Worm (Caenorhabditis elegans) whole organism, early embryonic: Measurements from ENCODE around the gene W03C9.1.

Experiments
- B0310.2 ChIP-seq: sonication (generic microtip); optimal IDR thresholded peaks from 2 replicates; lab custom pipeline; 2016; ENCODE audit warnings: mild to moderate bottlenecking, missing genetic modification characterization, missing compliant biosample characterization
- F13C5.2 ChIP-seq: sonication (generic microtip); optimal IDR thresholded peaks from 2 replicates; lab custom pipeline; 2017; ENCODE audit warnings: mild to moderate bottlenecking, missing genetic modification characterization, inconsistent platforms, missing compliant biosample characterization
- aly-1 ChIP-seq: sonication (generic microtip); optimal IDR thresholded peaks from 2 replicates; lab custom pipeline; 2016; ENCODE audit warnings: missing genetic modification characterization, missing compliant biosample characterization
- ama-1 ChIP-seq: fragments of 150-350 bp; optimal IDR thresholded peaks from 2 replicates; lab custom pipeline; 2014
- ceh-13 ChIP-seq: fragments of 200-800 bp; sonication (Bioruptor generic); optimal IDR thresholded peaks from 2 replicates; lab custom pipeline; 2018; ENCODE audit warnings: mild to moderate bottlenecking, missing genetic modification characterization, missing compliant biosample characterization
- ceh-36 ChIP-seq: sonication (generic microtip); optimal IDR thresholded peaks from 2 replicates; lab custom pipeline; 2016; ENCODE audit warnings: missing genetic modification characterization, inconsistent platforms, missing compliant biosample characterization
- ets-7 ChIP-seq: sonication (generic microtip); optimal IDR thresholded peaks from 2 replicates; lab custom pipeline; 2016; ENCODE audit warnings: missing genotype, missing genetic modification characterization, missing compliant biosample characterization
- flt-1 ChIP-seq: fragments of 200-800 bp; sonication (Bioruptor generic); IDR thresholded peaks from 2 replicates; pipeline ENCODE4 v1.3.6; 2022; ENCODE audit warnings: missing genetic modification characterization, missing compliant biosample characterization
- hmbx-1 ChIP-seq: sonication (generic microtip); optimal IDR thresholded peaks from 2 replicates; lab custom pipeline; 2016; ENCODE audit warnings: mild to moderate bottlenecking, missing genetic modification characterization, missing compliant biosample characterization
- hmg-4 ChIP-seq: fragments of 200-800 bp; sonication (Bioruptor generic); optimal IDR thresholded peaks from 2 replicates; lab custom pipeline; 2018; ENCODE audit warnings: mild to moderate bottlenecking, missing genetic modification characterization, missing compliant biosample characterization
- hnd-1 ChIP-seq: sonication (generic microtip); optimal IDR thresholded peaks from 2 replicates; lab custom pipeline; 2016; ENCODE audit warnings: missing genetic modification characterization, missing compliant biosample characterization
- pes-1 ChIP-seq: fragments of 200-800 bp; sonication (Bioruptor generic); IDR thresholded peaks from 2 replicates; pipeline ENCODE4 v1.3.6; 2022; ENCODE audit warnings: missing genetic modification reagents, missing genetic modification characterization, missing compliant biosample characterization
- scrt-1 ChIP-seq: fragments of 200-800 bp; sonication (Bioruptor generic); IDR thresholded peaks from 2 replicates; pipeline ENCODE4 v1.3.6; 2022; ENCODE audit warnings: missing genetic modification characterization, missing compliant biosample characterization
- sea-1 ChIP-seq: fragments of 200-800 bp; sonication (Bioruptor generic); conservative IDR thresholded peaks from 2 replicates; pipeline ENCODE4 v1.3.6; 2022; ENCODE audit warnings: missing genetic modification characterization, missing compliant biosample characterization
- tbx-11 ChIP-seq: fragments of 200-800 bp; sonication (Bioruptor generic); IDR thresholded peaks from 2 replicates; pipeline ENCODE4 v1.3.6; 2022; ENCODE audit warnings: missing genetic modification characterization, missing compliant biosample characterization
- tbx-37 ChIP-seq: fragments of 200-800 bp; sonication (Bioruptor generic); conservative IDR thresholded peaks from 2 replicates; pipeline ENCODE4 v1.3.6; 2022; ENCODE audit warnings: missing genetic modification reagents, missing genetic modification characterization, missing compliant biosample characterization
- tra-4 ChIP-seq: sonication (generic microtip); optimal IDR thresholded peaks from 2 replicates; lab custom pipeline; 2017; ENCODE audit warnings: missing genetic modification characterization, missing compliant biosample characterization

Gene W03C9.1

DNA sequence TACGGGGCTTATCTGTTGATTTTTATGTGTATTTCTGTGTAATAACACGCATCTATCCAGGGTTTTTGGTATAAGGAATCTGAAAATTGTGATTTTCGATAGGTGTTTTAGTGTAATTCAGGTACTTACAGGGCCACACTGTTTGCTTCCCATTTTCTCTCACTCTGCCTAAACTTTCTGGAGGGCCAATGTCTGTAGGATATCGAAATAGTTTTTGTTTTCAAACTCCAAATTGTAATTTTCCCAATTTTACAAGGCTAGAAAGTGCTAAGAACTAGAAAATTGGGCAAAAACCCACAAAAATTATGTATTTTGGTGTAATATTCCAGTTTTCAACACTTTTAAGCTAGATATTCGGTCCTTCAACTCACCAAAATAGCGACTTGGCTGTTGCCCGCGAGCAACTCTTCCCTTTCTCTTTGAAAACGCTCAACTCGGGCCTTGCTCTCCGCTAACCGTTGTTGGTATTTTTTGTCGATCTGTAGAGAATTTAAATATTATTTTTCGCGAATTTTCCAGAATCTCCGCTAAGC is 14.9 kb upstream of the W03C9.1 start:
- TF ChIP-seq hmg-4 (GFP tag; lab: Kevin White, UChicago): no peak
- no peak for TF ChIP-seq B0310.2 (tag; lab: Kevin White, UChicago)
- no peak for TF ChIP-seq pes-1 (GFP tag; lab: Robert Waterston, UW)
- no peak for TF ChIP-seq sea-1
- TF ChIP-seq ama-1 (lab: Kevin White, UChicago): no peak
- no peak for TF ChIP-seq scrt-1
- no peak for TF ChIP-seq tbx-37 (GFP tag; lab: Robert Waterston, UW)
- TF ChIP-seq F13C5.2 (tag; lab: Kevin White, UChicago): no peak
- no peak for TF ChIP-seq tra-4
- TF ChIP-seq ets-7 (tag; lab: Kevin White, UChicago): no peak
- TF ChIP-seq hmbx-1 (tag; lab: Kevin White, UChicago): no peak
- TF ChIP-seq tbx-11 (GFP tag; lab: Robert Waterston, UW): no peak
- no peak for TF ChIP-seq ceh-36 (tag; lab: Kevin White, UChicago)
- no peak for TF ChIP-seq aly-1 (tag; lab: Kevin White, UChicago)
- TF ChIP-seq hnd-1 (tag; lab: Kevin White, UChicago): no peak

DNA sequence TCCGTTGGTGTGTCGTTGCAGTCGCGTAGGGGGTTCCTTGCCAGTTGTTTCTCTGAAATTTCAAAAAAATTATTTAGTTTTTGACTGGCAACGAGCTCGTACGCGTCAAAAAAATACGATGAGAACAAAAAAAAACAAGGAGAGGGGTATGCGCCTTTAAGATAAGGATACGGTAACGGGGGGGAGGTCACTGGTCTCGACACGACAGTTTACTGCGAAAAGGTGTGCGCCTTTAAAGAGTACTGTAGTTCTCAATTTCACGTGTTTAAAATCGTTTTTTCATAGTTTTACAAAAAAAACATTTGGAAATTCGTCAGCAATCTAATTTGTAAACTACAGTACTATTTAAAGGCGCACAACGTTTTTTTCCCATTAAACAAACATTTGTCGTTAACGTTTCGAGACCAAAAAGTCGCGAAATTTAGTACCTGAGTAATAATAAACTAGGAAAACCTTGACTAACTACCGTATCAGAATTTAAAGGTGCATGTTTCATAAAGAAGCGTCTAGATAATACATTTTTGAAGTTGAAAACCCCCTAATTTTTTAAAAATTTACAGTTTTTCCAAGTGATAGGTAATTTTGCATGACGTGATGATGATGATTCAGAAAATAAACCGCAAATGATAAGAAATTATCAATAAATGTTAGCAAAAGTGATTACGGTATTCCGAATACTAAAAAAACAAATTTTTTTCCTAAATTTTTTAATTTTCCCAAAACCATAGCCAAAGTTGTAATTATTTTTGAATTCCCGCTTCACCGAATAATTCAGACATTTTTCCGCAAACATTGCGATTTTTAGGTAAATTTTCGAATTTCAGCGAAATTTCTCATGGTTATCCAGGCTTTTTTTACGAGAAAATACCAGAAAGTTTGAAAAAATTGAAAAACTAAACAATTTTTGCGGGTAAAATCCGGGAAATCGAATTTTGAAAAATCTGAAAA is 12.4 kb upstream of the W03C9.1 start:
- TF ChIP-seq sea-1 (0 out of 2 replicates have a peak, but pooled peaks have one; percentile 40), hmbx-1 (tag; lab: Kevin White, UChicago) (peak; percentile 44), tbx-37 (GFP tag; lab: Robert Waterston, UW) (no peak), pes-1 (GFP tag; lab: Robert Waterston, UW) (0 out of 2 replicates have a peak, but pooled peaks have one; percentile 21), B0310.2 (tag; lab: Kevin White, UChicago) (peak; percentile 56), tbx-11 (GFP tag; lab: Robert Waterston, UW) (no peak), scrt-1 (no peak), tra-4 (no peak), ceh-13 (no peak), ets-7 (tag; lab: Kevin White, UChicago) (no peak), ama-1 (lab: Kevin White, UChicago) (peak; percentile 85), F13C5.2 (tag; lab: Kevin White, UChicago) (no peak), flt-1 (GFP tag; lab: Robert Waterston, UW) (no peak), aly-1 (tag; lab: Kevin White, UChicago) (no peak), hnd-1 (tag; lab: Kevin White, UChicago) (no peak), ceh-36 (tag; lab: Kevin White, UChicago) (no peak), hmg-4 (GFP tag; lab: Kevin White, UChicago) (peak; percentile 23)

DNA sequence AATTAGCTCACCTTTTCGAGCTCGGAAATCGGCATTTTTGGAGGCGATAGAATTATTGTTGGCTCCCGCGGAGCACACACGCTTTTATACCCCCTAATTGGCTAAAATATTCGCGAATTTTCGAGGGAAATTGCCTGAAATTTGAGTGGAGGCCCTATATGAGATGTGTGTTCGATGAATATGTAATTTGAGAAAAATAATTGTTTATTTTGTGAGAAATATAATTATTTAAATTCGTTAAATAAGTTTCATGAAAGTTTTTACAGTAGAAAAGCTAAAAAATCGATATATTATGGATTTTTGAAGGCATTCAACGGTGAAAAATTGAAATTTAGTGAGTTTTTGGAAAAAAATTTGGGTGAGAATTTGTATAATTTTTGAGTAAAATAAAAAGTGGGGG is 11.7 kb upstream of the W03C9.1 start, which contains the start of gene acbp-6:
acbp-6 (minus strand) TSS at position 101 of the 400 bp plus-strand sequence.
- no peak for TF ChIP-seq ets-7 (tag; lab: Kevin White, UChicago)
- TF ChIP-seq tra-4: no peak
- no peak for TF ChIP-seq flt-1 (GFP tag; lab: Robert Waterston, UW)
- TF ChIP-seq B0310.2 (tag; lab: Kevin White, UChicago): no peak
- TF ChIP-seq sea-1: no peak
- no peak for TF ChIP-seq F13C5.2 (tag; lab: Kevin White, UChicago)
- TF ChIP-seq pes-1 (GFP tag; lab: Robert Waterston, UW): no peak
- TF ChIP-seq ceh-36 (tag; lab: Kevin White, UChicago): no peak
- no peak for TF ChIP-seq ceh-13
- no peak for TF ChIP-seq aly-1 (tag; lab: Kevin White, UChicago)
- TF ChIP-seq tbx-37 (GFP tag; lab: Robert Waterston, UW): no peak
- no peak for TF ChIP-seq hmg-4 (GFP tag; lab: Kevin White, UChicago)
- TF ChIP-seq tbx-11 (GFP tag; lab: Robert Waterston, UW): no peak
- TF ChIP-seq ama-1 (lab: Kevin White, UChicago): no peak
- no peak for TF ChIP-seq hmbx-1 (tag; lab: Kevin White, UChicago)

DNA sequence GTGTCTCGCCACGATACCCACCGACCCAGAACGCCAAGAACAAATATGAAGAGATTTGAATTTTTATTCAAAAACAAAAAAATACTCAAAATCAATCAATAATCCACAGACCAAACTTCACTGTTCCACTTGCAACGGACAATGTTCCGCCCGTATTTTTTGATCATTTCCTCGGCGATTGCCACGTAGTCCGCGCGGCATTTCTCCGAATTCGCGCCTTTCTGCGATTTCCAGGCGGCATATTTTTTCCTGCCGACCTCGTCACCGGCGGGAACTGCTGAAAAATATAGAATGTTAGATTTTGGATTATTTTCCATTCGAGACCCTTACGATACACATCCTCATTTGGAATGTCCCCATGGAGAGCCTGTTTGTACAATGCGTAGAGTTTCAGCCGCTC is 10.3 kb upstream of the W03C9.1 start:
- TF ChIP-seq ceh-36 (tag; lab: Kevin White, UChicago): no peak
- TF ChIP-seq F13C5.2 (tag; lab: Kevin White, UChicago): no peak
- no peak for TF ChIP-seq ceh-13
- no peak for TF ChIP-seq hmg-4 (GFP tag; lab: Kevin White, UChicago)

DNA sequence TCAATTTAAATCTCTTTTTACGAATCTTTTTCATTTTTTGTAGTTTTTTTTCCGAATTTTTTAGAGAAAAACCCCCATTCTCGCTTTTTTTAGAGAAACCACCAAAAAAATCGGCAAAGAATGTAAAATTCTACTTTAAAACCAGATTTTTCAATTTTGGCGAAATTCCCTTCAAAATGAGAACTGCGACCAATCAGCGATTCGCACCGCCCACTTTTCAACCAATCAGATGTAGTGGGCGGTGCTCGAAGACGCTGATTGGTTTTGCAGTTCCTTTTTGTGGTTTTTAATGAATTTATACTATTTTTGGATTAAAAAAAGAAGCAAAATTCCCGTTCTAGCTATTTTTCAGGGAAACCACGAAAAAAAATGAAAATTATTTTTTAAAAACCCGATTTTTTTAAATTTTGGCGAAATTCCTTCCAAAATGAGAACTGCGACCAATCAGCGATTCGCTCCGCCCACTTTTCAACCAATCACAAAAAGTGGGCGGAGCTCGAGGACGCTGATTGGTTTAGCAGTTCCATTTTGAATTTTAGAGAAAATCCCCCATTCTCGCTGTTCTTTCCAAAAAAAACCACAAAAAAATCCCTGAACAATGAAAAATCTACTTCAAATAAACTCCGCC is 9.2 kb upstream of the W03C9.1 start:
- TF ChIP-seq sea-1 (no peak), scrt-1 (no peak), hmbx-1 (tag; lab: Kevin White, UChicago) (no peak), ama-1 (lab: Kevin White, UChicago) (no peak)

DNA sequence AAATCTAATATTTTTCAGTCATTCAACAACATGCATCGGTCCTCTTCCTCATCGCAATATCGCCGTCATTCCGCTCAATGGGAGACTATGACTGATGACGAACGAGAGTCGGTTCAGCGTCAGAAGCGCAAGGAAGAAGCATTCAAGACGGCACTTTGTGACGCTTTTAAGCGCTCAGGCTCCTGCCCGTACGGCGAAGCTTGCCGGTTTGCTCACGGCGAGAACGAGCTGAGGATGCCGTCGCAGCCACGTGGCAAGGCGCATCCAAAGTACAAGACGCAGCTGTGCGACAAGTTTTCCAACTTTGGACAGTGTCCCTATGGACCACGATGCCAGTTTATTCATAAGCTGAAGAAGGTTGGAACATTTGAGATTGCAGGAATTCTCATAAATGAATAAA is 7.1 kb upstream of the W03C9.1 start:
- TF ChIP-seq B0310.2 (tag; lab: Kevin White, UChicago): no peak
- no peak for TF ChIP-seq aly-1 (tag; lab: Kevin White, UChicago)
- TF ChIP-seq hnd-1 (tag; lab: Kevin White, UChicago): no peak
- no peak for TF ChIP-seq ceh-36 (tag; lab: Kevin White, UChicago)
- no peak for TF ChIP-seq tbx-11 (GFP tag; lab: Robert Waterston, UW)
- TF ChIP-seq pes-1 (GFP tag; lab: Robert Waterston, UW): no peak
- TF ChIP-seq F13C5.2 (tag; lab: Kevin White, UChicago): no peak
- no peak for TF ChIP-seq ceh-13
- no peak for TF ChIP-seq tbx-37 (GFP tag; lab: Robert Waterston, UW)
- no peak for TF ChIP-seq ama-1 (lab: Kevin White, UChicago)
- TF ChIP-seq ets-7 (tag; lab: Kevin White, UChicago): no peak
- TF ChIP-seq tra-4: no peak
- TF ChIP-seq hmbx-1 (tag; lab: Kevin White, UChicago): no peak
- no peak for TF ChIP-seq sea-1
- no peak for TF ChIP-seq hmg-4 (GFP tag; lab: Kevin White, UChicago)
- TF ChIP-seq scrt-1: no peak
- no peak for TF ChIP-seq flt-1 (GFP tag; lab: Robert Waterston, UW)
